Worm (Caenorhabditis elegans) whole organism, L1 larva: Measurements from ENCODE around the gene sru-45.

ENCODE experiments used
- C04F5.9 ChIP-seq: sonication (generic microtip); optimal IDR thresholded peaks from 2 replicates; lab custom pipeline; 2016; ENCODE audit warnings: missing genetic modification characterization, missing compliant biosample characterization
- C34B4.2 ChIP-seq: sonication (generic microtip); optimal IDR thresholded peaks from 2 replicates; lab custom pipeline; 2017; ENCODE audit warnings: mild to moderate bottlenecking, missing genetic modification characterization, missing compliant biosample characterization
- alr-1 ChIP-seq: fragments of 200-800 bp; sonication (Bioruptor generic); optimal IDR thresholded peaks from 2 replicates; lab custom pipeline; 2018; ENCODE audit warnings: borderline replicate concordance, mild to moderate bottlenecking, missing genetic modification characterization, missing compliant biosample characterization
- aly-2 ChIP-seq: fragments of 150-350 bp; optimal IDR thresholded peaks from 2 replicates; lab custom pipeline; 2014; ENCODE audit warnings: missing biosample characterization, missing genetic modification characterization
- ama-1 ChIP-seq: fragments of 150-350 bp; optimal IDR thresholded peaks from 2 replicates; lab custom pipeline; 2014
- blmp-1 ChIP-seq: fragments of 150-350 bp; optimal IDR thresholded peaks from 2 replicates; lab custom pipeline; 2014; ENCODE audit warnings: missing biosample characterization, missing genetic modification characterization
- ceh-63 ChIP-seq: fragments of 200-800 bp; sonication (Bioruptor generic); optimal IDR thresholded peaks from 2 replicates; lab custom pipeline; 2018; ENCODE audit warnings: mild to moderate bottlenecking, missing genetic modification characterization, missing compliant biosample characterization
- ceh-8 ChIP-seq: fragments of 200-800 bp; sonication (Bioruptor generic); optimal IDR thresholded peaks from 2 replicates; lab custom pipeline; 2018; ENCODE audit warnings: mild to moderate bottlenecking, missing genetic modification characterization, moderate library complexity, missing compliant biosample characterization
- ceh-88 ChIP-seq: fragments of 200-800 bp; sonication (Bioruptor generic); IDR thresholded peaks from 2 replicates; pipeline ENCODE4 v1.3.6; 2022; ENCODE audit warnings: missing genetic modification characterization, missing compliant biosample characterization
- ceh-90 ChIP-seq: sonication (generic microtip); optimal IDR thresholded peaks from 2 replicates; lab custom pipeline; 2016; ENCODE audit warnings: missing genetic modification characterization, missing compliant biosample characterization
- dpl-1 ChIP-seq, 3 experiments: fragments of 150-350 bp in 2 of 3; sonication (generic microtip) in 1 of 3; optimal IDR thresholded peaks; 2 replicates each; lab custom pipeline; 2014 to 2017; ENCODE audit warnings: missing biosample characterization in 3 of 3, missing genetic modification characterization in 3 of 3, missing genetic modification reagents in 3 of 3
- dsc-1 ChIP-seq: sonication (generic microtip); optimal IDR thresholded peaks from 2 replicates; lab custom pipeline; 2016; ENCODE audit warnings: mild to moderate bottlenecking, missing genetic modification characterization, missing compliant biosample characterization
- efl-1 ChIP-seq, 4 experiments: fragments of 150-350 bp; optimal IDR thresholded peaks in 3 of 4; peaks in 1 of 4; 1 replicate in 1 of 4; 2 replicates in 3 of 4; lab custom pipeline; 2014; ENCODE audit warnings: missing biosample characterization in 2 of 4, missing genetic modification characterization in 2 of 4, missing genetic modification reagents in 2 of 4
- efl-3 ChIP-seq: fragments of 200-800 bp; sonication (Bioruptor generic); optimal IDR thresholded peaks from 2 replicates; lab custom pipeline; 2018; ENCODE audit warnings: mild to moderate bottlenecking, missing genetic modification characterization, missing compliant biosample characterization
- egl-13 ChIP-seq: sonication (generic microtip); optimal IDR thresholded peaks from 2 replicates; lab custom pipeline; 2016; ENCODE audit warnings: missing genotype, missing genetic modification reagents, missing genetic modification characterization, missing compliant biosample characterization
- egl-27 ChIP-seq, 2 experiments: fragments of 150-350 bp in 1 of 2; sonication (generic microtip); optimal IDR thresholded peaks; 3 replicates each; lab custom pipeline; 2017 to 2018; ENCODE audit warnings: missing biosample characterization in 2 of 2, missing genetic modification characterization in 2 of 2, missing genetic modification reagents in 2 of 2
- elt-2 ChIP-seq: sonication (generic microtip); optimal IDR thresholded peaks from 2 replicates; lab custom pipeline; 2016; ENCODE audit warnings: missing genetic modification characterization, mild to moderate bottlenecking, inconsistent platforms, missing compliant biosample characterization, missing genetic modification reagents
- elt-3 ChIP-seq, 6 experiments: fragments of 150-350 bp in 1 of 6; sonication (generic microtip); optimal IDR thresholded peaks; 2 replicates each; lab custom pipeline; 2017 to 2018; ENCODE audit warnings: missing biosample characterization in 6 of 6, missing genetic modification characterization in 6 of 6, inconsistent platforms in 1 of 6
- ets-5 ChIP-seq: fragments of 200-800 bp; sonication (Bioruptor generic); IDR thresholded peaks from 2 replicates; pipeline ENCODE4 v1.3.6; 2022; ENCODE audit warnings: missing genetic modification characterization, missing compliant biosample characterization
- fkh-4 ChIP-seq: sonication (generic microtip); optimal IDR thresholded peaks from 2 replicates; lab custom pipeline; 2016; ENCODE audit warnings: missing compliant biosample characterization, missing genetic modification characterization, borderline replicate concordance
- fos-1 ChIP-seq: fragments of 150-350 bp; optimal IDR thresholded peaks from 2 replicates; lab custom pipeline; 2014; ENCODE audit warnings: missing biosample characterization, missing genetic modification characterization
- grh-1 ChIP-seq: fragments of 200-800 bp; sonication (Bioruptor generic); IDR thresholded peaks from 2 replicates; pipeline ENCODE4 v1.3.6; 2022; ENCODE audit warnings: missing genetic modification reagents, missing genetic modification characterization, missing compliant biosample characterization
- hlh-4 ChIP-seq: sonication (generic microtip); optimal IDR thresholded peaks from 2 replicates; lab custom pipeline; 2016; ENCODE audit warnings: mild to moderate bottlenecking, missing genetic modification characterization, missing compliant biosample characterization
- hpl-2 ChIP-seq: fragments of 150-350 bp; optimal IDR thresholded peaks from 2 replicates; lab custom pipeline; 2014; ENCODE audit warnings: missing biosample characterization, missing genetic modification reagents, missing genetic modification characterization
- irx-1 ChIP-seq: sonication (generic microtip); optimal IDR thresholded peaks from 2 replicates; lab custom pipeline; 2016; ENCODE audit warnings: missing genetic modification characterization, missing compliant biosample characterization
- jun-1 ChIP-seq: fragments of 150-350 bp; optimal IDR thresholded peaks from 2 replicates; lab custom pipeline; 2014; ENCODE audit warnings: missing biosample characterization, missing genetic modification reagents, missing genetic modification characterization
- lin-13 ChIP-seq: fragments of 150-350 bp; optimal IDR thresholded peaks from 2 replicates; lab custom pipeline; 2014; ENCODE audit warnings: missing biosample characterization, missing genetic modification reagents, missing genetic modification characterization
- lin-14 ChIP-seq: fragments of 200-800 bp; sonication (Bioruptor generic); optimal IDR thresholded peaks from 2 replicates; lab custom pipeline; 2018; ENCODE audit warnings: mild to moderate bottlenecking, missing genetic modification characterization, moderate library complexity, missing compliant biosample characterization
- mab-9 ChIP-seq: fragments of 200-800 bp; sonication (Bioruptor generic); IDR thresholded peaks from 2 replicates; pipeline ENCODE4 v1.3.6; 2022; ENCODE audit warnings: missing genetic modification reagents, missing genetic modification characterization, missing compliant biosample characterization
- mef-2 ChIP-seq: fragments of 150-350 bp; optimal IDR thresholded peaks from 2 replicates; lab custom pipeline; 2014; ENCODE audit warnings: missing biosample characterization, missing genetic modification characterization
- nhr-11 ChIP-seq: fragments of 150-350 bp; optimal IDR thresholded peaks from 2 replicates; lab custom pipeline; 2014; ENCODE audit warnings: missing biosample characterization, missing genetic modification characterization
- nhr-12 ChIP-seq: sonication (generic microtip); optimal IDR thresholded peaks from 2 replicates; lab custom pipeline; 2017; ENCODE audit warnings: missing biosample characterization, missing genetic modification characterization
- nhr-19 ChIP-seq: fragments of 200-800 bp; sonication (Bioruptor generic); conservative IDR thresholded peaks from 2 replicates; pipeline ENCODE4 v1.3.6; 2022; ENCODE audit warnings: missing genetic modification characterization, missing compliant biosample characterization
- nhr-237 ChIP-seq: fragments of 150-350 bp; optimal IDR thresholded peaks from 2 replicates; lab custom pipeline; 2014; ENCODE audit warnings: missing biosample characterization, missing genetic modification characterization
- nhr-71 ChIP-seq: sonication (generic microtip); optimal IDR thresholded peaks from 2 replicates; lab custom pipeline; 2016; ENCODE audit warnings: mild to moderate bottlenecking, missing genetic modification characterization, moderate library complexity, missing compliant biosample characterization
- nhr-84 ChIP-seq: sonication (generic microtip); optimal IDR thresholded peaks from 2 replicates; lab custom pipeline; 2017; ENCODE audit warnings: missing biosample characterization, missing genetic modification characterization
- nhr-90 ChIP-seq: sonication (generic microtip); optimal IDR thresholded peaks from 2 replicates; lab custom pipeline; 2016; ENCODE audit warnings: mild to moderate bottlenecking, missing genetic modification characterization, missing compliant biosample characterization; ENCODE audit not compliant: poor library complexity
- snpc-4 ChIP-seq: fragments of 150-350 bp; optimal IDR thresholded peaks from 2 replicates; lab custom pipeline; 2014; ENCODE audit warnings: missing biosample characterization, missing genetic modification characterization
- sox-4 ChIP-seq: sonication (generic microtip); optimal IDR thresholded peaks from 2 replicates; lab custom pipeline; 2016; ENCODE audit warnings: missing genetic modification characterization, missing compliant biosample characterization
- sptf-1 ChIP-seq: fragments of 150-350 bp; optimal IDR thresholded peaks from 2 replicates; lab custom pipeline; 2014; ENCODE audit warnings: missing biosample characterization, missing genetic modification characterization
- sup-37 ChIP-seq: fragments of 200-800 bp; sonication (Bioruptor generic); optimal IDR thresholded peaks from 2 replicates; lab custom pipeline; 2018; ENCODE audit warnings: mild to moderate bottlenecking, missing genetic modification characterization, missing compliant biosample characterization
- unc-86 ChIP-seq: sonication (generic microtip); optimal IDR thresholded peaks from 2 replicates; lab custom pipeline; 2016; ENCODE audit warnings: missing genetic modification characterization, missing compliant biosample characterization
- unc-98 ChIP-seq: fragments of 200-800 bp; sonication (Bioruptor generic); IDR thresholded peaks from 2 replicates; pipeline ENCODE4 v1.3.6; 2022; ENCODE audit warnings: missing genetic modification characterization, missing compliant biosample characterization
- vab-15 ChIP-seq: sonication (generic microtip); optimal IDR thresholded peaks from 2 replicates; lab custom pipeline; 2017; ENCODE audit warnings: missing genotype, mild to moderate bottlenecking, missing genetic modification characterization, missing compliant biosample characterization
- xbp-1 ChIP-seq: sonication (generic microtip); optimal IDR thresholded peaks from 2 replicates; lab custom pipeline; 2016; ENCODE audit warnings: missing genetic modification characterization, missing compliant biosample characterization
- zip-4 ChIP-seq: fragments of 200-800 bp; sonication (Bioruptor generic); optimal IDR thresholded peaks from 2 replicates; lab custom pipeline; 2018; ENCODE audit warnings: mild to moderate bottlenecking, missing genetic modification characterization, moderate library complexity, missing compliant biosample characterization

Gene sru-45

DNA sequence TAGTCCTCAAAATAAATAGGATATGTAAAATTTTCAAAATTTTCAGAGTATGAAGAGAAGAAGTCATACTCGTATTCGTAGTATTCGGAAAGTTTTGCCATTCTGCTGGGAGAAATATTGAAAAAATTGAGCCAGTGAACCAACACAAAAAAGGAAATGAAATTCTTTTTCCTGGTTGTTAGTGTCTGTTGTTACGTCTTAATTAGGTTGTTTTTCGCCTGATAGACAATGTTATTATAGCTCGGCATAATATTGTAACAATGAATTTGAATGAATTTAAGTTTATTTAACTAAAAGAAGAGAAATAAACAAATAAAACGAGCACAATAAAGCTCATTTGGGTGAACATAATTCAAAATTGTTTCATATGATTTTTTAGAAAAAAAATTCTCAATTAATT is 22.7 kb downstream of the sru-45 start, which contains the start of gene srw-73:
TSS of gene srw-73 (minus strand) at position 101 of the 400 bp plus-strand sequence.
- TF ChIP-seq zip-4 (GFP tag; lab: Kevin White, UChicago) (no peak), nhr-19 (GFP tag; lab: Robert Waterston, UW) (no peak), fos-1 (tag; lab: Kevin White, UChicago) (no peak), dsc-1 (no peak), efl-3 (GFP tag; lab: Kevin White, UChicago) (no peak), fkh-4 (tag; lab: Kevin White, UChicago) (no peak), lin-14 (GFP tag; lab: Kevin White, UChicago) (no peak), alr-1 (tag; lab: Kevin White, UChicago) (no peak), grh-1 (GFP tag; lab: Robert Waterston, UW) (no peak), mab-9 (GFP tag; lab: Robert Waterston, UW) (no peak), vab-15 (no peak), ama-1 (no peak), irx-1 (tag; lab: Kevin White, UChicago) (no peak)
- TF ChIP-seq, all 84 proteins: peak for 0

DNA sequence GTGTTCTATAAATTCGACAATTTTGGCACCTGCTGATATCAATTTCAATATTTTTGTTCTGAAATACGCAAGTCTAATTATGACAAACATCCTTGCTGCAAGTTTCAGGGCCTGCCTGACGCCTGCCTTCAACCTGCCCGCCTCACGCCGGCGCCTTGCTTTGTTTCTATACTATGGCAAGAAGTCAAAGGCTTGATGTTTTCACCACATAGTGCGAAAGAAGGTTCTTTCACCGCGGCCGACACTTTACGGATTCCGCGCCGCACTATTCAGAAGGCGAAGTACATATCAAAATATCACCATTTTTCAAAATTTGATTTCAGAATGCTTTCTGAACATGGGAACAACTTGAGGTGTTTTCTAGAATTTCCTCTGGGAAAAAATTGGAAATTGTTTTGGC is 23.7 kb downstream of the sru-45 start:
- TF ChIP-seq ceh-90 = no peak
- TF ChIP-seq efl-1 (optimal IDR thresholded peaks at IDR 0.05; lab: Kevin White, UChicago) = no peak
- TF ChIP-seq efl-1 (GFP tag; optimal IDR thresholded peaks at IDR 0.05 in 1 of 2; lab: Kevin White, UChicago) = peak in 1 of 2 experiments; percentile 58
- TF ChIP-seq snpc-4 (tag; lab: Kevin White, UChicago) = peak; percentile 6

DNA sequence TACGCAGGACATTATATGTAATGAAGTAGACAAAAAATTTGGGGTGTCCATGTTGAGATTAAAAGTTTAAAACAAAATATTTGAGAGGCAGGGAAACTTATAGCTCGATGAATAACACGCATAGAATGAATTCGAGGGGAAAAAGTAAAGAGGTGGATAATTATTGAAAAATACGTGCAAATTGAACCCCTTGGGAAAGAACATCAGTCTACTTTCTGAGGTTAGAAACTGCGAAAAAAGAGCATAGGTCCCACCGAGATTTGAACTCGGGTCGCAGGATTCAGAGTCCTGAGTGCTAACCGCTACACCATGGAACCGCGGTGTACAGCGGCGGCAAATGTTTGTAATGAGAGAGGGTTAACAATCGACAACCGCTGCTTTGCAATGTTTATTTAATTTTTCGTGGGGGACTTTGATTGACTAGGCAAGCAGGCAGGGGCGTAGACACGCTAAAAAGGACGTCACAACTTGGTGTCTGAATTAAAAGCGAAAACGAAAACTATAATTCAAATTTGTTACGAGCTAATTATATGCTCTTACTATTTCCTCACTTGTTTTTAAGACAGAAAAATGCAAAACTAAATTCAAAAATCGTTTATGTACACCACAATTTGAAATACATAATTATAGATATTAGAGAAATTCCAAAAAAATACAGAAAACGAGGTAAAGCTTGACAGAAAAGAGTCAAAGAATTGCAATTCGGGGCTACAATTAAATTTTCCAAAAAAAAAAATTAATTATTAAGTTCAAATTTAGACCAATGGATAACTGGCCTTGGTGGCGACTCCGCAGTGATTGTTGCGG is 26.5 kb downstream of the sru-45 start, which contains the start of gene srh-269:
TSS of gene srh-269 (minus strand) at position 51 of the 807 bp plus-strand sequence.
- TF ChIP-seq dpl-1 (GFP tag; optimal IDR thresholded peaks at IDR 0.05; lab: Kevin White, UChicago) = peak in 2 of 3 experiments; percentile 38 to 39
- peak; percentile 74 for TF ChIP-seq nhr-71
- no peak for TF ChIP-seq nhr-12 (tag; lab: Kevin White, UChicago)
- TF ChIP-seq unc-86 (tag; lab: Kevin White, UChicago) = no peak
- peak; percentile 28 for TF ChIP-seq sup-37
- TF ChIP-seq nhr-84 (tag; lab: Kevin White, UChicago) = no peak
- no peak for TF ChIP-seq ceh-88 (GFP tag; lab: Robert Waterston, UW)
- no peak for TF ChIP-seq unc-98 (GFP tag; lab: Robert Waterston, UW)
- TF ChIP-seq ets-5 (GFP tag; lab: Robert Waterston, UW) = no peak
- no peak for TF ChIP-seq sox-4 (tag; lab: Kevin White, UChicago)
- TF ChIP-seq sptf-1 (tag; lab: Kevin White, UChicago) = no peak
- TF ChIP-seq ama-1 = peak; percentile 87
- no peak for TF ChIP-seq grh-1 (GFP tag; lab: Robert Waterston, UW)
- peak; percentile 79 for TF ChIP-seq nhr-19 (GFP tag; lab: Robert Waterston, UW)
- no peak for TF ChIP-seq C04F5.9 (tag; lab: Kevin White, UChicago)
- TF ChIP-seq elt-2 (tag; lab: Kevin White, UChicago) = peak; percentile 65
- TF ChIP-seq vab-15 = no peak
- TF ChIP-seq egl-13 (tag; lab: Kevin White, UChicago) = no peak
- TF ChIP-seq fkh-4 (tag; lab: Kevin White, UChicago) = no peak
- no peak for TF ChIP-seq hlh-4 (tag; lab: Kevin White, UChicago)
- TF ChIP-seq nhr-90 (tag; lab: Kevin White, UChicago) = peak; percentile 62
- TF ChIP-seq aly-2 = no peak
- TF ChIP-seq hpl-2 = no peak
- TF ChIP-seq lin-14 (GFP tag; lab: Kevin White, UChicago) = peak; percentile 45
- no peak for TF ChIP-seq ceh-90
- no peak for TF ChIP-seq C34B4.2 (tag; lab: Kevin White, UChicago)
- peak in 1 of 6 experiments; percentile 6 for TF ChIP-seq elt-3 (tag; optimal IDR thresholded peaks at IDR 0.05; lab: Kevin White, UChicago)
- TF ChIP-seq zip-4 (GFP tag; lab: Kevin White, UChicago) = no peak
- peak; percentile 51 for TF ChIP-seq jun-1 (tag; lab: Kevin White, UChicago)
- no peak for TF ChIP-seq nhr-237 (tag; lab: Kevin White, UChicago)
- TF ChIP-seq ceh-63 (GFP tag; lab: Kevin White, UChicago) = no peak
- no peak for TF ChIP-seq blmp-1 (tag; lab: Kevin White, UChicago)
- peak; percentile 28 for TF ChIP-seq lin-13
- no peak for TF ChIP-seq mef-2
- no peak for TF ChIP-seq nhr-11 (tag; lab: Kevin White, UChicago)
- no peak for TF ChIP-seq ceh-8
- TF ChIP-seq xbp-1 (tag; lab: Kevin White, UChicago) = peak; percentile 31
- TF ChIP-seq egl-27 (tag; optimal IDR thresholded peaks at IDR 0.05; lab: Kevin White, UChicago) = no peak
